Worm (Caenorhabditis elegans) whole organism, early embryonic: Measurements from ENCODE around the gene snai-1.

Experiments
- ama-1 ChIP-seq: fragments of 150-350 bp; optimal IDR thresholded peaks from 2 replicates; lab custom pipeline; 2014
- flt-1 ChIP-seq: fragments of 200-800 bp; sonication (Bioruptor generic); IDR thresholded peaks from 2 replicates; pipeline ENCODE4 v1.3.6; 2022; ENCODE audit warnings: missing genetic modification characterization, missing compliant biosample characterization
- hmg-4 ChIP-seq: fragments of 200-800 bp; sonication (Bioruptor generic); optimal IDR thresholded peaks from 2 replicates; lab custom pipeline; 2018; ENCODE audit warnings: mild to moderate bottlenecking, missing genetic modification characterization, missing compliant biosample characterization
- pes-1 ChIP-seq: fragments of 200-800 bp; sonication (Bioruptor generic); IDR thresholded peaks from 2 replicates; pipeline ENCODE4 v1.3.6; 2022; ENCODE audit warnings: missing genetic modification reagents, missing genetic modification characterization, missing compliant biosample characterization

ce11 chrIV:307205-307604, 6.3 kb downstream of the snai-1 start, which contains the start of gene swt-1:
- TF ChIP-seq flt-1 (GFP tag; lab: Robert Waterston, UW) (no peak), pes-1 (no peak), hmg-4 (no peak), ama-1 (lab: Kevin White, UChicago) (no peak)
